Fruit fly (Drosophila melanogaster) whole organism, embryonic: ENCODE data around the gene kz.

Experiments used
- Atf-2 ChIP-seq: fragments of 200-800 bp; sonication (Bioruptor generic); optimal IDR thresholded peaks from 2 replicates; lab custom pipeline; 2016; ENCODE audit warnings: missing biosample characterization, missing genetic modification characterization
- CG10321 ChIP-seq: fragments of 200-800 bp; sonication (Bioruptor generic); IDR thresholded peaks from 2 replicates; pipeline ENCODE4 v1.3.6; 2022; ENCODE audit warnings: missing biosample characterization, missing genetic modification characterization
- CG11456 ChIP-seq: fragments of 200-800 bp; sonication (Bioruptor generic); IDR thresholded peaks from 3 replicates; pipeline ENCODE4 v1.3.6; 2022; ENCODE audit warnings: missing biosample characterization, missing genetic modification characterization
- CG12769 ChIP-seq: fragments of 200-800 bp; sonication (Bioruptor generic); optimal IDR thresholded peaks from 2 replicates; lab custom pipeline; 2019; ENCODE audit warnings: missing biosample characterization, mild to moderate bottlenecking, missing genetic modification characterization, moderate library complexity
- CG13123 ChIP-seq: fragments of 200-800 bp; sonication (Bioruptor generic); optimal IDR thresholded peaks from 2 replicates; lab custom pipeline; 2016; ENCODE audit warnings: missing biosample characterization, missing genetic modification characterization
- CG14050 ChIP-seq: fragments of 200-800 bp; sonication (Bioruptor generic); IDR thresholded peaks from 3 replicates; pipeline ENCODE4 v1.3.6; 2022; ENCODE audit warnings: missing biosample characterization, missing genetic modification characterization
- CG15011 ChIP-seq: fragments of 200-800 bp; sonication (Bioruptor generic); optimal IDR thresholded peaks from 3 replicates; lab custom pipeline; 2018; ENCODE audit warnings: missing biosample characterization, mild to moderate bottlenecking, missing genetic modification characterization
- CG15601 ChIP-seq: fragments of 200-800 bp; sonication (Bioruptor generic); optimal IDR thresholded peaks from 3 replicates; lab custom pipeline; 2019; ENCODE audit warnings: missing biosample characterization, mild to moderate bottlenecking, missing genetic modification characterization, moderate library complexity
- CG15696 ChIP-seq: fragments of 200-800 bp; sonication (Bioruptor generic); optimal IDR thresholded peaks from 2 replicates; lab custom pipeline; 2019; ENCODE audit warnings: missing biosample characterization, mild to moderate bottlenecking, missing genetic modification characterization, moderate library complexity
- CG1603 ChIP-seq: fragments of 200-800 bp; sonication (Bioruptor generic); optimal IDR thresholded peaks from 2 replicates; lab custom pipeline; 2019; ENCODE audit warnings: missing biosample characterization, mild to moderate bottlenecking, missing genetic modification characterization, moderate library complexity
- CG16815 ChIP-seq: fragments of 200-800 bp; sonication (Bioruptor generic); optimal IDR thresholded peaks from 3 replicates; lab custom pipeline; 2017; ENCODE audit warnings: missing biosample characterization, mild to moderate bottlenecking, missing genetic modification characterization
- CG17361 ChIP-seq: fragments of 200-800 bp; sonication (Bioruptor generic); IDR thresholded peaks from 3 replicates; pipeline ENCODE4 v1.3.6; 2022; ENCODE audit warnings: missing biosample characterization, missing genetic modification characterization
- CG17612 ChIP-seq: fragments of 200-800 bp; sonication (Bioruptor generic); IDR thresholded peaks from 2 replicates; pipeline ENCODE4 v1.3.6; 2022; ENCODE audit warnings: missing biosample characterization, missing genetic modification characterization
- CG18011 ChIP-seq: fragments of 200-800 bp; sonication (Bioruptor generic); optimal IDR thresholded peaks from 2 replicates; lab custom pipeline; 2017; ENCODE audit warnings: missing biosample characterization, missing genetic modification characterization, mild to moderate bottlenecking, moderate library complexity, missing genotype
- CG18262 ChIP-seq: fragments of 200-800 bp; optimal IDR thresholded peaks from 3 replicates; lab custom pipeline; 2019; ENCODE audit warnings: missing biosample characterization, mild to moderate bottlenecking, missing genetic modification characterization, moderate library complexity
- CG2199 ChIP-seq: fragments of 200-800 bp; sonication (Bioruptor generic); IDR thresholded peaks from 3 replicates; pipeline ENCODE4 v1.3.6; 2022; ENCODE audit warnings: missing biosample characterization, missing genetic modification characterization
- CG32767 ChIP-seq: fragments of 200-800 bp; sonication (Bioruptor generic); IDR thresholded peaks from 2 replicates; pipeline ENCODE4 v1.3.6; 2022; ENCODE audit warnings: missing biosample characterization, missing genetic modification characterization
- CG34224 ChIP-seq: fragments of 200-800 bp; sonication (Bioruptor generic); IDR thresholded peaks from 3 replicates; pipeline ENCODE4 v1.3.6; 2022; ENCODE audit warnings: missing biosample characterization, missing genetic modification characterization; ENCODE audit not compliant: partially characterized antibody
- CG3726 ChIP-seq: fragments of 200-800 bp; sonication (Bioruptor generic); IDR thresholded peaks from 3 replicates; pipeline ENCODE4, ENCODE4 v1.3.6; 2022; ENCODE audit warnings: missing biosample characterization, missing genetic modification characterization
- CG3838 ChIP-seq: fragments of 200-800 bp; sonication (Bioruptor generic); optimal IDR thresholded peaks from 3 replicates; lab custom pipeline; 2016; ENCODE audit warnings: missing biosample characterization, missing genetic modification characterization
- CG43689 ChIP-seq: fragments of 200-800 bp; sonication (Bioruptor generic); IDR thresholded peaks from 2 replicates; pipeline ENCODE4 v1.3.6; 2022; ENCODE audit warnings: missing biosample characterization, missing genetic modification characterization
- CG4707 ChIP-seq: fragments of 200-800 bp; sonication (Bioruptor generic); optimal IDR thresholded peaks from 2 replicates; lab custom pipeline; 2018; ENCODE audit warnings: missing biosample characterization, mild to moderate bottlenecking, missing genetic modification characterization, moderate library complexity
- CG7963 ChIP-seq: fragments of 200-800 bp; sonication (Bioruptor generic); IDR thresholded peaks from 3 replicates; pipeline ENCODE4 v1.3.6; 2022; ENCODE audit warnings: missing biosample characterization, missing genetic modification characterization; ENCODE audit not compliant: partially characterized antibody
- CG8765 ChIP-seq: fragments of 200-800 bp; sonication (Bioruptor generic); IDR thresholded peaks from 2 replicates; pipeline ENCODE4 v1.3.6; 2022; ENCODE audit warnings: missing biosample characterization, missing genetic modification characterization
- Dad ChIP-seq: fragments of 200-800 bp; sonication (Bioruptor generic); optimal IDR thresholded peaks from 3 replicates; lab custom pipeline; 2016; ENCODE audit warnings: missing biosample characterization, missing genetic modification characterization
- Doc2 ChIP-seq: fragments of 200-800 bp; sonication (Bioruptor generic); IDR thresholded peaks from 2 replicates; pipeline ENCODE4 v1.3.6; 2022; ENCODE audit warnings: missing biosample characterization, missing genetic modification characterization
- Doc3 ChIP-seq: fragments of 200-800 bp; sonication (Bioruptor generic); IDR thresholded peaks from 3 replicates; pipeline ENCODE4 v1.3.6; 2022; ENCODE audit warnings: missing biosample characterization, missing genetic modification characterization; ENCODE audit not compliant: partially characterized antibody
- Fer1 ChIP-seq: fragments of 200-800 bp; sonication (Bioruptor generic); optimal IDR thresholded peaks from 2 replicates; lab custom pipeline; 2017; ENCODE audit warnings: missing biosample characterization, mild to moderate bottlenecking, missing genetic modification characterization
- Gsc ChIP-seq: fragments of 200-800 bp; sonication (Bioruptor generic); IDR thresholded peaks from 2 replicates; pipeline ENCODE4 v1.3.6; 2022; ENCODE audit warnings: missing biosample characterization, missing genetic modification characterization
- Ravus ChIP-seq: fragments of 200-800 bp; sonication (Bioruptor generic); IDR thresholded peaks from 2 replicates; pipeline ENCODE4 v1.3.6; 2022; ENCODE audit warnings: missing biosample characterization, missing genetic modification characterization
- Six4 ChIP-seq: fragments of 200-800 bp; sonication (Bioruptor generic); optimal IDR thresholded peaks from 2 replicates; lab custom pipeline; 2016; ENCODE audit warnings: missing biosample characterization, missing genetic modification characterization
- Stat92E ChIP-seq, 3 experiments: fragments of >200 bp in 2 of 3; fragments of 200-800 bp in 1 of 3; sonication (Bioruptor generic) in 1 of 3; optimal IDR thresholded peaks; 2 replicates each; lab custom pipeline; 2017 to 2019; ENCODE audit warnings: missing biosample characterization in 3 of 3, missing genetic modification characterization in 3 of 3, mild to moderate bottlenecking in 1 of 3, moderate library complexity in 1 of 3
- bbx ChIP-seq: fragments of 200-800 bp; sonication (Bioruptor generic); IDR thresholded peaks from 2 replicates; pipeline ENCODE4 v1.3.6; 2022; ENCODE audit warnings: missing biosample characterization, missing genetic modification characterization; ENCODE audit not compliant: partially characterized antibody
- dati ChIP-seq: fragments of 200-800 bp; sonication (Bioruptor generic); IDR thresholded peaks from 2 replicates; pipeline ENCODE4 v1.3.6; 2022; ENCODE audit warnings: missing biosample characterization, missing genetic modification characterization
- esg ChIP-seq: fragments of 200-800 bp; sonication (Bioruptor generic); conservative IDR thresholded peaks from 2 replicates; pipeline ENCODE4 v1.3.6; 2022; ENCODE audit warnings: missing biosample characterization, missing genetic modification characterization
- fd102C ChIP-seq: fragments of 200-800 bp; sonication (Bioruptor generic); optimal IDR thresholded peaks from 2 replicates; lab custom pipeline; 2018; ENCODE audit warnings: missing biosample characterization, mild to moderate bottlenecking, missing genetic modification characterization, moderate library complexity
- gce ChIP-seq: fragments of 200-800 bp; sonication (Bioruptor generic); IDR thresholded peaks from 3 replicates; pipeline ENCODE4 v1.3.6; 2022; ENCODE audit warnings: missing biosample characterization, missing genetic modification characterization
- grn ChIP-seq: fragments of 200-800 bp; sonication (Bioruptor generic); optimal IDR thresholded peaks from 3 replicates; lab custom pipeline; 2017; ENCODE audit warnings: missing biosample characterization, missing genetic modification characterization
- gro ChIP-seq: fragments of 200-800 bp; sonication (Bioruptor generic); optimal IDR thresholded peaks from 2 replicates; lab custom pipeline; 2016; ENCODE audit warnings: missing biosample characterization, missing genetic modification characterization
- h ChIP-seq: fragments of >200 bp; optimal IDR thresholded peaks from 2 replicates; lab custom pipeline; 2017
- hb ChIP-seq: fragments of 200-800 bp; sonication (Bioruptor generic); IDR thresholded peaks from 3 replicates; pipeline ENCODE4 v1.3.6; 2022; ENCODE audit warnings: missing biosample characterization, missing genetic modification characterization; ENCODE audit not compliant: partially characterized antibody
- insv ChIP-seq, 2 experiments: fragments of 200-800 bp; sonication (Bioruptor generic); optimal IDR thresholded peaks; 3 replicates each; lab custom pipeline; 2016 to 2018; ENCODE audit warnings: missing biosample characterization in 2 of 2, missing genetic modification characterization in 2 of 2
- lab ChIP-seq: fragments of 200-800 bp; sonication (Bioruptor generic); optimal IDR thresholded peaks from 3 replicates; lab custom pipeline; 2017; ENCODE audit warnings: missing biosample characterization, missing genetic modification characterization, mild to moderate bottlenecking, moderate library complexity, missing genetic modification reagents
- lilli ChIP-seq: fragments of 200-800 bp; sonication (Bioruptor generic); optimal IDR thresholded peaks from 3 replicates; lab custom pipeline; 2016; ENCODE audit warnings: missing biosample characterization, missing genetic modification characterization
- lola ChIP-seq, 3 experiments: fragments of >200 bp in 2 of 3; fragments of 200-800 bp in 1 of 3; sonication (Bioruptor generic) in 1 of 3; optimal IDR thresholded peaks; 2 replicates each; lab custom pipeline; 2017 to 2019; ENCODE audit warnings: missing biosample characterization in 3 of 3, missing genetic modification characterization in 3 of 3, mild to moderate bottlenecking in 1 of 3, moderate library complexity in 1 of 3
- nmo ChIP-seq: fragments of 200-800 bp; sonication (Bioruptor generic); optimal IDR thresholded peaks from 2 replicates; lab custom pipeline; 2018; ENCODE audit warnings: missing biosample characterization, mild to moderate bottlenecking, missing genetic modification characterization, moderate library complexity
- pnt ChIP-seq: fragments of 200-800 bp; sonication (Bioruptor generic); optimal IDR thresholded peaks from 3 replicates; lab custom pipeline; 2016; ENCODE audit warnings: missing biosample characterization, missing genetic modification characterization
- repo ChIP-seq: fragments of 200-800 bp; sonication (Bioruptor generic); optimal IDR thresholded peaks from 2 replicates; lab custom pipeline; 2016; ENCODE audit warnings: missing biosample characterization, missing genetic modification characterization
- sim ChIP-seq: fragments of 200-800 bp; sonication (Bioruptor generic); IDR thresholded peaks from 2 replicates; pipeline ENCODE4 v1.3.6; 2022; ENCODE audit warnings: missing biosample characterization, missing genetic modification characterization
- toy ChIP-seq: fragments of 200-800 bp; sonication (Bioruptor generic); IDR thresholded peaks from 2 replicates; pipeline ENCODE4 v1.3.6; 2022; ENCODE audit warnings: missing biosample characterization, missing genetic modification characterization
- unpg ChIP-seq: fragments of 200-800 bp; sonication (Bioruptor generic); optimal IDR thresholded peaks from 3 replicates; lab custom pipeline; 2018; ENCODE audit warnings: missing biosample characterization, mild to moderate bottlenecking, missing genetic modification characterization, moderate library complexity

kz gene

DNA sequence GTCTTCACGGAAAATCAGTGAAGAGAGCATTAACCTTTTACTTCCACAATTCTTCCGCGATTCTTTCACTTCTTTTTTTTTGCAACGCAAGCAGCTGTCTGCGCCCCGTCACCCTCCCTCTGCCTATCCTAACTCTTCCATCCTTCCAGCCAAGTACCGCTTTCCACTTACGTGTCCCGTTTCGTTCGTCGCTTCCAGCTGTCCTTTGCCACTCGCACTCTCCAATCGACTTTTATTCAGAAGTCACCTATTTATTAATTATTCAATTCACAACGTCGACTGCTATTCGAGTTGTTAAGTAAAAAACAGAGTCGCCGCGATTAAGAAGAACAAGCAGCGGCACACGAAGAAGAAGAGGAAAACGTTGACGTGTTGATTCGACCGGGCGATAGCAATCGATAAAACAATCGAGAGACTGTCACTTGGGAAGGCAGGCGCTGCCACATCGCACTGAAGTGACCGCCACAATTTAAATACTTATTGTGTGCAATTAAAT is 32.9 kb upstream of the kz start, which contains the start of gene Grp170 (continued):
- TF ChIP-seq Fer1 (GFP tag; lab: Kevin White, UChicago) (peak; percentile 34), Ravus (GFP tag; lab: Robert Waterston, UW) (no peak), nmo (GFP tag; lab: Kevin White, UChicago) (peak; percentile 34), CG16815 (GFP tag; lab: Kevin White, UChicago) (no peak), Six4 (no peak), Dad (GFP tag; lab: Kevin White, UChicago) (no peak), CG17361 (0 out of 3 replicates have a peak, but pooled peaks have one; percentile 14), CG15696 (tag; lab: Kevin White, UChicago) (no peak), gro (GFP tag; lab: Kevin White, UChicago) (no peak), dati (GFP tag; lab: Robert Waterston, UW) (no peak), unpg (no peak), CG8765 (GFP tag; lab: Robert Waterston, UW) (no peak), lab (GFP tag; lab: Kevin White, UChicago) (peak; percentile 12), sim (GFP tag; lab: Robert Waterston, UW) (no peak), CG18011 (no peak), CG3726 (GFP tag; lab: Robert Waterston, UW) (no peak), Gsc (GFP tag; lab: Robert Waterston, UW) (no peak), toy (GFP tag; lab: Robert Waterston, UW) (no peak), repo (GFP tag; lab: Kevin White, UChicago) (no peak), CG18262 (tag; lab: Kevin White, UChicago) (no peak), grn (GFP tag; lab: Kevin White, UChicago) (peak; percentile 22), bbx (GFP tag; lab: Robert Waterston, UW) (peak; percentile 92), CG15601 (no peak), pnt (GFP tag; lab: Kevin White, UChicago) (no peak), CG15011 (GFP tag; lab: Kevin White, UChicago) (no peak), Atf-2 (GFP tag; lab: Kevin White, UChicago) (no peak), gce (GFP tag; lab: Robert Waterston, UW) (no peak), CG17612 (GFP tag; lab: Robert Waterston, UW) (no peak), CG7963 (GFP tag; lab: Robert Waterston, UW) (peak; percentile 85), fd102C (GFP tag; lab: Kevin White, UChicago) (no peak), esg (GFP tag; lab: Robert Waterston, UW) (no peak), CG10321 (GFP tag; lab: Robert Waterston, UW) (no peak), CG43689 (GFP tag; lab: Robert Waterston, UW) (no peak), CG14050 (GFP tag; lab: Robert Waterston, UW) (no peak), CG1603 (tag; lab: Kevin White, UChicago) (peak; percentile 63), CG34224 (GFP tag; lab: Robert Waterston, UW) (peak; percentile 79), Stat92E (GFP tag; optimal IDR thresholded peaks at IDR 0.05; lab: Kevin White, UChicago) (no peak), lola (GFP tag; optimal IDR thresholded peaks at IDR 0.05; lab: Kevin White, UChicago) (no peak), CG3838 (no peak), Doc3 (GFP tag; lab: Robert Waterston, UW) (peak; percentile 69), CG2199 (GFP tag; lab: Robert Waterston, UW) (no peak), Doc2 (GFP tag; lab: Robert Waterston, UW) (no peak), CG32767 (GFP tag; lab: Robert Waterston, UW) (no peak), hb (GFP tag; lab: Robert Waterston, UW) (peak; percentile 88), insv (GFP tag; optimal IDR thresholded peaks at IDR 0.05; lab: Kevin White, UChicago) (no peak), CG12769 (tag; lab: Kevin White, UChicago) (no peak), CG13123 (GFP tag; lab: Kevin White, UChicago) (no peak), CG11456 (GFP tag; lab: Robert Waterston, UW) (no peak), CG4707 (GFP tag; lab: Kevin White, UChicago) (no peak), lilli (GFP tag; lab: Kevin White, UChicago) (no peak), h (lab: Kevin White, UChicago) (no peak)
